Fruit fly (Drosophila melanogaster): Measurements from ENCODE around the gene CG13058.

dm6 chr3L:16308380-16308779, 20.3 kb upstream of the CG13058 start, which contains the start of gene CG13042:
- TF ChIP-seq bbx (GFP tag; IDR thresholded peaks at IDR 0.05; ENCODE audit: partially characterized antibody), result no peak
- TF ChIP-seq stc (GFP tag; IDR thresholded peaks at IDR 0.05), result no peak
- no peak for TF ChIP-seq grau (tag; optimal IDR thresholded peaks at IDR 0.05)
- TF ChIP-seq CG8478 (optimal IDR thresholded peaks at IDR 0.05), result no peak
- TF ChIP-seq dan (GFP tag; IDR thresholded peaks at IDR 0.05), result no peak
- TF ChIP-seq Myb (GFP tag; optimal IDR thresholded peaks at IDR 0.05), result no peak

Measured in whole organism, embryonic.